Fruit fly (Drosophila melanogaster): ENCODE measurements around the gene Gmd.

The Gmd gene

dm6 chr2L:4949453-4950045 is 27.3 kb downstream of the Gmd start, which contains the start of gene jet (continued):
- TF ChIP-seq CG13287 (GFP tag; IDR thresholded peaks at IDR 0.05; ENCODE audit: partially characterized antibody) (peak; percentile 52; the same call in 1 of the 2 replicates), CG10565 (GFP tag; optimal IDR thresholded peaks at IDR 0.05) (no peak), Dp (GFP tag; optimal IDR thresholded peaks at IDR 0.05) (peak; percentile 34), prd (optimal IDR thresholded peaks at IDR 0.05) (no peak), prd (GFP tag; IDR thresholded peaks at IDR 0.05) (no peak), cwo (GFP tag; optimal IDR thresholded peaks at IDR 0.05) (no peak), btn (GFP tag; optimal IDR thresholded peaks at IDR 0.05) (no peak), Awh (GFP tag; IDR thresholded peaks at IDR 0.05) (no peak), Fer3 (tag; optimal IDR thresholded peaks at IDR 0.05) (no peak), Bgb (GFP tag; IDR thresholded peaks at IDR 0.05; ENCODE audit: partially characterized antibody) (peak; percentile 76), gsb-n (tag; optimal IDR thresholded peaks at IDR 0.05) (no peak), CG4707 (GFP tag; optimal IDR thresholded peaks at IDR 0.05) (no peak), TFAM (GFP tag; optimal IDR thresholded peaks at IDR 0.05) (no peak), CkIIα-i1 (GFP tag; IDR thresholded peaks at IDR 0.05) (no peak), vnd (GFP tag; IDR thresholded peaks at IDR 0.05; ENCODE audit: partially characterized antibody) (peak; percentile 43; the same call in 1 of the 3 replicates), HLH3B (GFP tag; IDR thresholded peaks at IDR 0.05) (no peak), dmrt99B (tag; optimal IDR thresholded peaks at IDR 0.05) (no peak), CG34422 (GFP tag; IDR thresholded peaks at IDR 0.05) (peak; percentile 24; the same call in 1 of the 3 replicates), ranshi (GFP tag; IDR thresholded peaks at IDR 0.05) (no peak), fru (optimal IDR thresholded peaks at IDR 0.05) (no peak), HLH54F (GFP tag; optimal IDR thresholded peaks at IDR 0.05) (no peak), salm (tag; optimal IDR thresholded peaks at IDR 0.05) (no peak), scrt (GFP tag; optimal IDR thresholded peaks at IDR 0.05) (peak; percentile 1), CG11723 (GFP tag; optimal IDR thresholded peaks at IDR 0.05) (no peak), bowl (GFP tag; IDR thresholded peaks at IDR 0.05) (no peak), Nf-YA (GFP tag; IDR thresholded peaks at IDR 0.05) (no peak), Drgx (GFP tag; IDR thresholded peaks at IDR 0.05) (no peak)

- TF ChIP-seq tx (GFP tag; optimal IDR thresholded peaks at IDR 0.05) = peak; percentile 74
- peak; percentile 97 for TF ChIP-seq CG17359 (tag; optimal IDR thresholded peaks at IDR 0.05)
- peak; percentile 97 for TF ChIP-seq lab (GFP tag; optimal IDR thresholded peaks at IDR 0.05)
- TF ChIP-seq hth (optimal IDR thresholded peaks at IDR 0.05) = no peak
- peak; percentile 96 for TF ChIP-seq HLH3B (GFP tag; IDR thresholded peaks at IDR 0.05)
- TF ChIP-seq toy (GFP tag; IDR thresholded peaks at IDR 0.05) = peak; percentile 88
- TF ChIP-seq lola (GFP tag; optimal IDR thresholded peaks at IDR 0.05) = peak in 1 of 3 experiments; percentile 96
- TF ChIP-seq CG4730 (GFP tag; IDR thresholded peaks at IDR 0.05) = peak; percentile 92
- peak; percentile 92 for TF ChIP-seq Med (GFP tag)
- TF ChIP-seq Fer2 (tag; optimal IDR thresholded peaks at IDR 0.05) = peak; percentile 96
- TF ChIP-seq ems (GFP tag; optimal IDR thresholded peaks at IDR 0.05) = peak; percentile 57
- no peak for TF ChIP-seq CG16813 (GFP tag; IDR thresholded peaks at IDR 0.05; ENCODE audit: partially characterized antibody)
- TF ChIP-seq CG11085 (GFP tag; IDR thresholded peaks at IDR 0.05) = peak; percentile 96
- peak; percentile 96 for TF ChIP-seq H15 (GFP tag; IDR thresholded peaks at IDR 0.05)
- peak; percentile 91 for TF ChIP-seq CG31388 (GFP tag; optimal IDR thresholded peaks at IDR 0.05)
- peak; percentile 95 for TF ChIP-seq CG4424 (GFP tag; optimal IDR thresholded peaks at IDR 0.05)
- peak; percentile 97 for TF ChIP-seq NfI (GFP tag; optimal IDR thresholded peaks at IDR 0.05)
- TF ChIP-seq Nf-YB (GFP tag; optimal IDR thresholded peaks at IDR 0.05) = peak; percentile 86
- TF ChIP-seq CG11247 (GFP tag; IDR thresholded peaks at IDR 0.05) = peak; percentile 93
- peak; percentile 96 for TF ChIP-seq Hr3 (GFP tag; optimal IDR thresholded peaks at IDR 0.05)
- peak; percentile 84 for TF ChIP-seq CG1603 (tag; optimal IDR thresholded peaks at IDR 0.05)
- TF ChIP-seq CG30020 (tag; optimal IDR thresholded peaks at IDR 0.05) = peak; percentile 85
- peak; percentile 69 for TF ChIP-seq Atf3 (GFP tag; optimal IDR thresholded peaks at IDR 0.05)
- peak; percentile 92 for TF ChIP-seq gsb (GFP tag; IDR thresholded peaks at IDR 0.05)
- TF ChIP-seq CG15601 (tag; optimal IDR thresholded peaks at IDR 0.05) = peak; percentile 96
- peak; percentile 82 for TF ChIP-seq NC2β (GFP tag; optimal IDR thresholded peaks at IDR 0.05)
These were observed 31.5 kb downstream of the Gmd start, which contains the start of the genes mRpL24 and betaggt-I for dm6 chr2L:4945300-4945699. TSS of gene mRpL24 (minus strand) at chr2L:4945361. TSS of gene betaggt-I (plus strand) at chr2L:4945579.

Measured in whole organism, embryonic.